Worm (Caenorhabditis elegans): Measurements from ENCODE around the gene M142.5.

The M142.5 gene

ce11 chrIII:10930850-10931249 lies at the start of gene M142.5:
TSS of gene M142.5 (plus strand) at chrIII:10931201.
- peak in 1 of 2 experiments; percentile 34 for TF ChIP-seq lsy-2 (tag; optimal IDR thresholded peaks at IDR 0.05)
- TF ChIP-seq lin-39 (tag; optimal IDR thresholded peaks at IDR 0.05), result no peak
- TF ChIP-seq unc-55 (GFP tag; optimal IDR thresholded peaks at IDR 0.05), result peak; percentile 39
- no peak for TF ChIP-seq unc-62 (GFP tag; optimal IDR thresholded peaks at IDR 0.05)
- no peak for TF ChIP-seq nhr-6 (tag; optimal IDR thresholded peaks at IDR 0.05)
- TF ChIP-seq sma-3 (GFP tag; optimal IDR thresholded peaks at IDR 0.05), result peak; percentile 22
- peak; percentile 47 for TF ChIP-seq C34F6.9 (tag; optimal IDR thresholded peaks at IDR 0.05)

- no peak for TF ChIP-seq fos-1 (tag; optimal IDR thresholded peaks at IDR 0.05)
- TF ChIP-seq aly-2 (tag; optimal IDR thresholded peaks at IDR 0.05), result no peak
- TF ChIP-seq nhr-12 (tag; optimal IDR thresholded peaks at IDR 0.05), result no peak
- TF ChIP-seq crh-2 (tag; optimal IDR thresholded peaks at IDR 0.05), result no peak
- TF ChIP-seq mdl-1 (tag; optimal IDR thresholded peaks at IDR 0.05), result no peak
- no peak for TF ChIP-seq Y55F3AM.14 (GFP tag; optimal IDR thresholded peaks at IDR 0.05)
- TF ChIP-seq alr-1 (tag; optimal IDR thresholded peaks at IDR 0.05), result no peak
- TF ChIP-seq nhr-25 (tag; optimal IDR thresholded peaks at IDR 0.05), result no peak
- no peak for TF ChIP-seq lin-13 (GFP tag; optimal IDR thresholded peaks at IDR 0.05)
- TF ChIP-seq nhr-10 (tag; optimal IDR thresholded peaks at IDR 0.05), result no peak
- no peak for TF ChIP-seq nhr-237 (tag; optimal IDR thresholded peaks at IDR 0.05)
- TF ChIP-seq nhr-77 (tag; optimal IDR thresholded peaks at IDR 0.05), result no peak
- TF ChIP-seq ztf-4 (tag; optimal IDR thresholded peaks at IDR 0.05), result no peak
- TF ChIP-seq mbf-1 (tag; optimal IDR thresholded peaks at IDR 0.05), result no peak
- no peak for TF ChIP-seq elt-3 (tag; optimal IDR thresholded peaks at IDR 0.05)
- no peak for TF ChIP-seq unc-62 (GFP tag; optimal IDR thresholded peaks at IDR 0.05)
- no peak for TF ChIP-seq ceh-16 (tag; optimal IDR thresholded peaks at IDR 0.05)
- TF ChIP-seq snpc-4 (tag; optimal IDR thresholded peaks at IDR 0.05), result no peak
These were observed 49.5 kb upstream of the M142.5 start, which contains the start of gene athp-1 for ce11 chrIII:10881462-10881861. TSS of gene athp-1 (plus strand) at chrIII:10881766.

ce11 chrIII:10881996-10882395 lies 49.0 kb upstream of the M142.5 start:
- TF ChIP-seq nhr-6 (tag; optimal IDR thresholded peaks at IDR 0.05), result peak; percentile 74
- TF ChIP-seq ceh-82 (tag; optimal IDR thresholded peaks at IDR 0.05), result no peak
- TF ChIP-seq gmeb-1 (tag; optimal IDR thresholded peaks at IDR 0.05), result peak; percentile 77
- TF ChIP-seq ztf-4 (tag; optimal IDR thresholded peaks at IDR 0.05), result no peak
- no peak for TF ChIP-seq ztf-11 (tag; optimal IDR thresholded peaks at IDR 0.05)
- no peak for TF ChIP-seq lin-39 (tag; optimal IDR thresholded peaks at IDR 0.05)
- TF ChIP-seq zag-1 (tag; optimal IDR thresholded peaks at IDR 0.05), result no peak
- no peak for TF ChIP-seq sem-4 (tag; optimal IDR thresholded peaks at IDR 0.05)
- TF ChIP-seq ztf-1 (GFP tag; conservative IDR thresholded peaks at IDR 0.05), result no peak
- no peak for TF ChIP-seq skn-1 (tag; optimal IDR thresholded peaks at IDR 0.05)
- TF ChIP-seq unc-39 (tag; optimal IDR thresholded peaks at IDR 0.05), result no peak
- TF ChIP-seq crh-2 (tag; optimal IDR thresholded peaks at IDR 0.05), result peak; percentile 60
- TF ChIP-seq nhr-77 (tag; optimal IDR thresholded peaks at IDR 0.05), result no peak
- no peak for TF ChIP-seq aly-2 (tag; optimal IDR thresholded peaks at IDR 0.05)
- no peak for TF ChIP-seq alr-1 (tag; optimal IDR thresholded peaks at IDR 0.05)
- peak; percentile 39 for TF ChIP-seq F13H6.1 (tag; optimal IDR thresholded peaks at IDR 0.05)
- peak; percentile 52 for TF ChIP-seq nhr-21 (tag; optimal IDR thresholded peaks at IDR 0.05)
- TF ChIP-seq ama-1 (optimal IDR thresholded peaks at IDR 0.05), result no peak
- peak; percentile 24 for TF ChIP-seq snpc-4 (tag; optimal IDR thresholded peaks at IDR 0.05)
- peak; percentile 58 for TF ChIP-seq nhr-25 (tag; optimal IDR thresholded peaks at IDR 0.05)
- no peak for TF ChIP-seq ZK546.5 (tag; optimal IDR thresholded peaks at IDR 0.05)
- TF ChIP-seq nhr-129 (tag; optimal IDR thresholded peaks at IDR 0.05), result peak; percentile 34
- TF ChIP-seq elt-1 (tag; optimal IDR thresholded peaks at IDR 0.05), result no peak
- no peak for TF ChIP-seq dmd-4 (tag; optimal IDR thresholded peaks at IDR 0.05)
- no peak for TF ChIP-seq peb-1 (tag; optimal IDR thresholded peaks at IDR 0.05)
- TF ChIP-seq ceh-16 (tag; optimal IDR thresholded peaks at IDR 0.05), result no peak
- TF ChIP-seq unc-62 (GFP tag; optimal IDR thresholded peaks at IDR 0.05), result no peak
- TF ChIP-seq blmp-1 (tag; optimal IDR thresholded peaks at IDR 0.05; ENCODE audit: insufficient read depth), result no peak
- no peak for TF ChIP-seq egl-27 (tag; optimal IDR thresholded peaks at IDR 0.05)
- peak; percentile 82 for TF ChIP-seq sma-3 (GFP tag; optimal IDR thresholded peaks at IDR 0.05)
- peak; percentile 62 for TF ChIP-seq lin-13 (GFP tag; optimal IDR thresholded peaks at IDR 0.05)
- no peak for TF ChIP-seq nhr-11 (tag; optimal IDR thresholded peaks at IDR 0.05)
- no peak for TF ChIP-seq sma-9 (GFP tag; optimal IDR thresholded peaks at IDR 0.05)
- no peak for TF ChIP-seq sma-9 (tag; optimal IDR thresholded peaks at IDR 0.05)
- TF ChIP-seq Y55F3AM.14 (GFP tag; optimal IDR thresholded peaks at IDR 0.05), result no peak
- no peak for TF ChIP-seq nhr-10 (tag; optimal IDR thresholded peaks at IDR 0.05)
- TF ChIP-seq nhr-23 (tag; optimal IDR thresholded peaks at IDR 0.05), result no peak
- TF ChIP-seq C34F6.9 (tag; optimal IDR thresholded peaks at IDR 0.05), result peak; percentile 86
- no peak for TF ChIP-seq fos-1 (tag; optimal IDR thresholded peaks at IDR 0.05)
- TF ChIP-seq lin-11 (tag; optimal IDR thresholded peaks at IDR 0.05), result no peak
- no peak for TF ChIP-seq nhr-12 (tag; optimal IDR thresholded peaks at IDR 0.05)
- TF ChIP-seq unc-55 (GFP tag; optimal IDR thresholded peaks at IDR 0.05), result peak; percentile 82
- TF ChIP-seq mdl-1 (tag; optimal IDR thresholded peaks at IDR 0.05), result no peak
- no peak for TF ChIP-seq mbf-1 (tag; optimal IDR thresholded peaks at IDR 0.05)
- no peak for TF ChIP-seq nhr-237 (tag; optimal IDR thresholded peaks at IDR 0.05)
- TF ChIP-seq mab-5 (tag; optimal IDR thresholded peaks at IDR 0.05), result peak; percentile 40
- no peak for TF ChIP-seq elt-3 (tag; optimal IDR thresholded peaks at IDR 0.05)

Data from whole organism, L2 larva.